Fruit fly (Drosophila melanogaster) whole organism, prepupa: ENCODE measurements around the gene Cp38.

Experiments used
- CG15336 ChIP-seq: fragments of 200-800 bp; sonication (Bioruptor generic); IDR thresholded peaks from 2 replicates; pipeline ENCODE4 v1.3.6; 2022; ENCODE audit warnings: missing biosample characterization, missing genetic modification characterization
- CG16779 ChIP-seq: fragments of 200-800 bp; sonication (Bioruptor generic); optimal IDR thresholded peaks from 3 replicates; lab custom pipeline; 2017; ENCODE audit warnings: missing biosample characterization, mild to moderate bottlenecking, missing genetic modification characterization
- CG31627 ChIP-seq: fragments of 200-800 bp; sonication (Bioruptor generic); optimal IDR thresholded peaks from 3 replicates; lab custom pipeline; 2016; ENCODE audit warnings: missing biosample characterization, missing genetic modification characterization
- CG32006 ChIP-seq: fragments of 200-800 bp; sonication (Bioruptor generic); optimal IDR thresholded peaks from 3 replicates; lab custom pipeline; 2017; ENCODE audit warnings: missing biosample characterization, mild to moderate bottlenecking, missing genetic modification characterization
- CG34406 ChIP-seq: fragments of 200-800 bp; sonication (Bioruptor generic); optimal IDR thresholded peaks from 3 replicates; lab custom pipeline; 2016; ENCODE audit warnings: missing biosample characterization, missing genetic modification characterization
- CG3919 ChIP-seq: fragments of 200-800 bp; sonication (Bioruptor generic); optimal IDR thresholded peaks from 3 replicates; lab custom pipeline; 2016; ENCODE audit warnings: missing biosample characterization, missing genetic modification characterization
- CG8632 ChIP-seq: fragments of 200-800 bp; sonication (Bioruptor generic); optimal IDR thresholded peaks from 3 replicates; lab custom pipeline; 2016; ENCODE audit warnings: missing biosample characterization, missing genetic modification characterization
- Gug ChIP-seq: fragments of 200-800 bp; sonication (Bioruptor generic); IDR thresholded peaks from 2 replicates; pipeline ENCODE4 v1.3.6; 2022; ENCODE audit warnings: missing biosample characterization, missing genetic modification characterization
- Lpt ChIP-seq: fragments of 200-800 bp; sonication (Bioruptor generic); optimal IDR thresholded peaks from 3 replicates; lab custom pipeline; 2016; ENCODE audit warnings: missing biosample characterization, missing genetic modification characterization
- acj6 ChIP-seq: fragments of 200-800 bp; sonication (Bioruptor generic); optimal IDR thresholded peaks from 3 replicates; lab custom pipeline; 2016; ENCODE audit warnings: missing biosample characterization, missing genetic modification characterization
- fd85E ChIP-seq: fragments of 200-800 bp; sonication (Bioruptor generic); optimal IDR thresholded peaks from 3 replicates; lab custom pipeline; 2016; ENCODE audit warnings: missing biosample characterization, missing genetic modification characterization
- fkh ChIP-seq: fragments of 200-800 bp; sonication (Bioruptor generic); optimal IDR thresholded peaks from 3 replicates; lab custom pipeline; 2017; ENCODE audit warnings: missing biosample characterization, mild to moderate bottlenecking, missing genetic modification characterization, moderate library complexity

- TF ChIP-seq CG31627 (no peak), CG15336 (no peak), CG34406 (no peak), Gug (no peak), CG32006 (GFP tag; lab: Kevin White, UChicago) (no peak), CG3919 (GFP tag; lab: Kevin White, UChicago) (no peak), acj6 (no peak), Lpt (GFP tag; lab: Kevin White, UChicago) (no peak), CG8632 (GFP tag; lab: Kevin White, UChicago) (no peak), fd85E (no peak), CG16779 (tag; lab: Kevin White, UChicago) (no peak), fkh (GFP tag; lab: Kevin White, UChicago) (no peak)
Observed at dm6 chrX:8489048-8489447, 7.4 kb downstream of the Cp38 start, which contains the start of gene CG33181.
